Worm (Caenorhabditis elegans): ENCODE results near the gene ncx-1.

- TF ChIP-seq crh-2 (tag; optimal IDR thresholded peaks at IDR 0.05) (no peak), unc-62 (GFP tag; optimal IDR thresholded peaks at IDR 0.05) (no peak), snpc-4 (tag; optimal IDR thresholded peaks at IDR 0.05) (no peak), elt-3 (tag; optimal IDR thresholded peaks at IDR 0.05) (no peak), lin-13 (GFP tag; optimal IDR thresholded peaks at IDR 0.05) (no peak), Y55F3AM.14 (GFP tag; optimal IDR thresholded peaks at IDR 0.05) (no peak), egl-27 (tag; optimal IDR thresholded peaks at IDR 0.05) (no peak), ztf-11 (tag; optimal IDR thresholded peaks at IDR 0.05) (no peak), skn-1 (tag; optimal IDR thresholded peaks at IDR 0.05) (no peak), aly-2 (tag; optimal IDR thresholded peaks at IDR 0.05) (no peak), alr-1 (tag; optimal IDR thresholded peaks at IDR 0.05) (no peak)
These were observed 703 bp downstream of the ncx-1 start for ce11 chrV:20119770-20120169.
